Worm (Caenorhabditis elegans): Measurements from ENCODE around the gene F36H1.11.

DNA sequence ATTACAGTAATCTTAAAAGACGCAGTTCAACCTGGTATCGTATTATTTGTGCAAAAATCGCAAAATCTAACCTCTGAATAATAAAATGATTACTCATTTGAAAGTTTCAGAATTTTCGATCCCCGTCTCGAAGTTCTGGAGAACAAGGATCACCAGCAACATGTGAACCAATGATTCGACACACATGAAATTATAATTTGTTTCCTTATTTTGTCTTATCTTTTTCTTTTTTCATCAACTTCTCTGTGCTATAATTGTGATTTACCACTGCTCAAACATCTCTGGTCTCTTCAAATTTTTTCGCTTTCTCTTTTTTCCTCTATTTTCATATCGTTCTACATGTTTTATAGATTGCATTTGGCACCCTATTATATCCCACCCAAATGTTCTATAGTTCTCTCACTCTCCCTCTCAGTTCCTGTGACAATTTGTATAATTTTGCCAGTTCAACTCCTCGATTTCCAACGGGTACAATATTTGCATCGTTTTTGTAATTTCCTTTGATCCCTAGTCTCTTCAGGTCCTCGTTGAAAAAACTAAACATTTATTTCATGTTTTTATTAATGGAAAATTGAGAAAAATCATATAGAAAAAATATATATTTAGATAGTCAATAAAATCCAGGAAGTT, 14.1 kb downstream of the F36H1.11 start:
- TF ChIP-seq Y53G8AR.9 (GFP tag; conservative IDR thresholded peaks at IDR 0.05) (no peak), ets-4 (GFP tag; optimal IDR thresholded peaks at IDR 0.05) (no peak), nhr-179 (tag; optimal IDR thresholded peaks at IDR 0.05) (no peak), F22D6.2 (tag; optimal IDR thresholded peaks at IDR 0.05) (no peak), snpc-4 (GFP tag; optimal IDR thresholded peaks at IDR 0.05) (no peak), snpc-4 (tag; optimal IDR thresholded peaks at IDR 0.05) (no peak), nfya-1 (tag; optimal IDR thresholded peaks at IDR 0.05; ENCODE audit: borderline replicate concordance, insufficient read depth) (no peak), Y67H2A.10 (GFP tag; conservative IDR thresholded peaks at IDR 0.05) (no peak)

Data from whole organism, young adult.